Worm (Caenorhabditis elegans): Measurements from ENCODE around the gene gob-1.
A peak's percentile ranks its signal among the peaks of the same experiment; 100 is the strongest.

gob-1 gene

ce11 chrX:15509681-15510080 is 16.3 kb downstream of the gob-1 start, which contains the start of gene eat-20:
eat-20 (plus strand) TSS chrX:15510011.
- TF ChIP-seq lin-13 (GFP tag; optimal IDR thresholded peaks at IDR 0.05) (no peak), nhr-85 (tag) (peak; percentile 73), elt-3 (tag; optimal IDR thresholded peaks at IDR 0.05) (peak in 1 of 6 experiments; percentile 46), lin-14 (GFP tag; optimal IDR thresholded peaks at IDR 0.05) (peak; percentile 47), pag-3 (tag; optimal IDR thresholded peaks at IDR 0.05; ENCODE audit: borderline replicate concordance, insufficient read depth) (no peak), mdl-1 (tag; optimal IDR thresholded peaks at IDR 0.05) (no peak), mep-1 (tag; optimal IDR thresholded peaks at IDR 0.05) (no peak)

ce11 chrX:15514547-15514946 is 21.1 kb downstream of the gob-1 start:
- TF ChIP-seq nhr-19 (GFP tag; conservative IDR thresholded peaks at IDR 0.05) = no peak
- no peak for TF ChIP-seq skn-1 (tag; optimal IDR thresholded peaks at IDR 0.05)
- TF ChIP-seq hpl-2 (GFP tag; optimal IDR thresholded peaks at IDR 0.05) = no peak
- no peak for TF ChIP-seq zag-1 (tag; optimal IDR thresholded peaks at IDR 0.05)
- no peak for TF ChIP-seq ets-5 (GFP tag; IDR thresholded peaks at IDR 0.05)
- no peak for TF ChIP-seq dsc-1 (tag; optimal IDR thresholded peaks at IDR 0.05)
- no peak for TF ChIP-seq mdl-1 (tag; optimal IDR thresholded peaks at IDR 0.05)
- no peak for TF ChIP-seq ztf-4 (tag; optimal IDR thresholded peaks at IDR 0.05)
- no peak for TF ChIP-seq nhr-11 (tag; optimal IDR thresholded peaks at IDR 0.05)
- no peak for TF ChIP-seq sox-4 (tag; optimal IDR thresholded peaks at IDR 0.05)
- no peak for TF ChIP-seq snu-23 (GFP tag; optimal IDR thresholded peaks at IDR 0.05)
- no peak for TF ChIP-seq unc-86 (tag; optimal IDR thresholded peaks at IDR 0.05)
- no peak for TF ChIP-seq nhr-47 (tag; optimal IDR thresholded peaks at IDR 0.05)
- no peak for TF ChIP-seq nhr-77 (tag; optimal IDR thresholded peaks at IDR 0.05)
- no peak for TF ChIP-seq unc-62 (GFP tag; optimal IDR thresholded peaks at IDR 0.05)

DNA sequence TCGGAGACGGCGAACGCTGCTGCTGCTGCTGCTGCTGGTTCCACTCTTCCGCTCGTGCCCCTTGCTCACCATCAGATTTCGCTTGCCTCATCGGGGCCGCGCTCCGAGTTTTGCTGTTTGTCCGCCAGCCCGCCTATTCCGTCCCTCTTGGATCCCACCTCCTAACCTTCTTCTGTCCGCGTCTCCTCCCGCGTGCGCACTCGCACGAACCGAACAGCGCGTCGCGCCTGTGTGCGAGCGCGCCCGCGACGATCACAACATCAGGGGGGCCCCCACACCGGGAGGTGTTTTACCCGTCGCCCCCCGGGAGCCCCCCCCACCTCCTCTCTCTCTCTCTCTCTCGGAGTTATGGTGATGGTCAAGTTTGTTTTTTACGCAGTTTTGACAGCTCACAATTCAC is 22.4 kb downstream of the gob-1 start:
- TF ChIP-seq lin-13 (GFP tag; optimal IDR thresholded peaks at IDR 0.05) (no peak), unc-30 (tag; optimal IDR thresholded peaks at IDR 0.05) (no peak), ceh-8 (GFP tag; optimal IDR thresholded peaks at IDR 0.05) (peak; percentile 63), ets-5 (GFP tag; IDR thresholded peaks at IDR 0.05) (no peak)

DNA sequence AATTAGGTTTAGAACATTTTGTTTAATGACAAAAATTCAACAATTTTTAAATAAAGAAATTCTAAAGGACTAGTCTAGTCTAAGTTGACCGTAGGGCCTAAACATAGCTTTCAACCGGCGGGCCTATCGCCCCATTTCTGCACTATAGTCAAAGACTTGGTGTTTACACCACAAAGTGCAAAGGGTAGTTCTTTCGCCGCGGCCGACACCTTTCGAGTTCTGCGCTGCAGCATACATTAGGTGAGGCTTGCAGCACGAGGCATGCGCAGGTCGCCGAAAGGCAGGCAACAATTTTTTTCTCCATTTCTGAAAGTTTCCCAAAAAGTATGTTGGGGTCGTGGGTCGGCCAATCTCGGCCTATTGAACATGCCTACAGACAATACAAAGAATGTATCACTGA is 35.1 kb downstream of the gob-1 start:
- TF ChIP-seq fkh-4 (tag; optimal IDR thresholded peaks at IDR 0.05; ENCODE audit: borderline replicate concordance) (no peak), skn-1 (tag; optimal IDR thresholded peaks at IDR 0.05) (no peak), dsc-1 (tag; optimal IDR thresholded peaks at IDR 0.05) (no peak), nhr-47 (tag; optimal IDR thresholded peaks at IDR 0.05) (no peak), nhr-28 (tag; optimal IDR thresholded peaks at IDR 0.05) (no peak), pqm-1 (tag; optimal IDR thresholded peaks at IDR 0.05) (no peak), sptf-1 (tag; optimal IDR thresholded peaks at IDR 0.05) (no peak), vab-15 (tag; optimal IDR thresholded peaks at IDR 0.05) (no peak), swsn-7 (tag; optimal IDR thresholded peaks at IDR 0.05) (no peak), nhr-12 (tag; optimal IDR thresholded peaks at IDR 0.05) (no peak), nhr-85 (tag) (no peak), pax-3 (tag; optimal IDR thresholded peaks at IDR 0.05) (no peak), nhr-84 (tag; optimal IDR thresholded peaks at IDR 0.05) (no peak), Y116A8C.19 (tag; optimal IDR thresholded peaks at IDR 0.05; ENCODE audit: borderline replicate concordance) (no peak), nhr-90 (tag; optimal IDR thresholded peaks at IDR 0.05; ENCODE audit: poor library complexity) (no peak), snpc-4 (tag; optimal IDR thresholded peaks at IDR 0.05) (no peak), efl-1 (optimal IDR thresholded peaks at IDR 0.05) (no peak), efl-1 (GFP tag; optimal IDR thresholded peaks at IDR 0.05 in 1 of 2) (no peak), mef-2 (tag; optimal IDR thresholded peaks at IDR 0.05) (no peak)

All from whole organism, L1 larva.